Fruit fly (Drosophila melanogaster) whole organism, prepupa: ENCODE data around the gene CG12715.

Experiments
- CG10669 ChIP-seq: fragments of 200-800 bp; sonication (Bioruptor generic); optimal IDR thresholded peaks from 3 replicates; lab custom pipeline; 2018; ENCODE audit warnings: missing biosample characterization, mild to moderate bottlenecking, missing genetic modification characterization, moderate library complexity
- CG16779 ChIP-seq: fragments of 200-800 bp; sonication (Bioruptor generic); optimal IDR thresholded peaks from 3 replicates; lab custom pipeline; 2017; ENCODE audit warnings: missing biosample characterization, mild to moderate bottlenecking, missing genetic modification characterization
- CG3032 ChIP-seq: fragments of 200-800 bp; optimal IDR thresholded peaks from 2 replicates; lab custom pipeline; 2019; ENCODE audit warnings: missing biosample characterization, mild to moderate bottlenecking, missing genetic modification characterization, moderate library complexity
- CG31627 ChIP-seq: fragments of 200-800 bp; sonication (Bioruptor generic); optimal IDR thresholded peaks from 3 replicates; lab custom pipeline; 2016; ENCODE audit warnings: missing biosample characterization, missing genetic modification characterization
- CG34406 ChIP-seq: fragments of 200-800 bp; sonication (Bioruptor generic); optimal IDR thresholded peaks from 3 replicates; lab custom pipeline; 2016; ENCODE audit warnings: missing biosample characterization, missing genetic modification characterization
- CG3919 ChIP-seq: fragments of 200-800 bp; sonication (Bioruptor generic); optimal IDR thresholded peaks from 3 replicates; lab custom pipeline; 2016; ENCODE audit warnings: missing biosample characterization, missing genetic modification characterization
- CG4318 ChIP-seq: fragments of 200-800 bp; sonication (Bioruptor generic); optimal IDR thresholded peaks from 3 replicates; lab custom pipeline; 2017; ENCODE audit warnings: missing biosample characterization, mild to moderate bottlenecking, missing genetic modification characterization
- CG6792 ChIP-seq: fragments of 200-800 bp; sonication (Bioruptor generic); optimal IDR thresholded peaks from 3 replicates; lab custom pipeline; 2016; ENCODE audit warnings: missing biosample characterization, missing genetic modification characterization
- CG6854 ChIP-seq: fragments of 200-800 bp; sonication (Bioruptor generic); optimal IDR thresholded peaks from 2 replicates; lab custom pipeline; 2017; ENCODE audit warnings: missing biosample characterization, mild to moderate bottlenecking, missing genetic modification characterization
- CG7368 ChIP-seq: fragments of 200-800 bp; sonication (Bioruptor generic); optimal IDR thresholded peaks from 3 replicates; lab custom pipeline; 2016; ENCODE audit warnings: missing biosample characterization, missing genetic modification characterization
- CG8119 ChIP-seq: fragments of 200-800 bp; sonication (Bioruptor generic); IDR thresholded peaks from 3 replicates; pipeline ENCODE4 v1.3.6; 2022; ENCODE audit warnings: missing biosample characterization, missing genetic modification characterization
- CG8319 ChIP-seq: fragments of 200-800 bp; sonication (Bioruptor generic); optimal IDR thresholded peaks from 3 replicates; lab custom pipeline; 2016; ENCODE audit warnings: missing biosample characterization, missing genetic modification characterization
- CG8632 ChIP-seq: fragments of 200-800 bp; sonication (Bioruptor generic); optimal IDR thresholded peaks from 3 replicates; lab custom pipeline; 2016; ENCODE audit warnings: missing biosample characterization, missing genetic modification characterization
- Eip75B ChIP-seq: fragments of 200-800 bp; sonication (Bioruptor generic); optimal IDR thresholded peaks from 3 replicates; lab custom pipeline; 2016; ENCODE audit warnings: missing biosample characterization, missing genetic modification characterization
- Eip78C ChIP-seq: fragments of 200-800 bp; sonication (Bioruptor generic); peaks from one replicate; lab custom pipeline; 2016; ENCODE audit warnings: missing biosample characterization, missing genetic modification characterization
- Gug ChIP-seq: fragments of 200-800 bp; sonication (Bioruptor generic); IDR thresholded peaks from 2 replicates; pipeline ENCODE4 v1.3.6; 2022; ENCODE audit warnings: missing biosample characterization, missing genetic modification characterization
- Hr4 ChIP-seq: fragments of 200-800 bp; sonication (Bioruptor generic); optimal IDR thresholded peaks from 3 replicates; lab custom pipeline; 2016; ENCODE audit warnings: missing biosample characterization, missing genetic modification characterization
- Lpt ChIP-seq: fragments of 200-800 bp; sonication (Bioruptor generic); optimal IDR thresholded peaks from 3 replicates; lab custom pipeline; 2016; ENCODE audit warnings: missing biosample characterization, missing genetic modification characterization
- Met ChIP-seq: fragments of 200-800 bp; sonication (Bioruptor generic); optimal IDR thresholded peaks from 3 replicates; lab custom pipeline; 2016; ENCODE audit warnings: missing biosample characterization, missing genetic modification characterization
- OdsH ChIP-seq: fragments of 200-800 bp; sonication (Bioruptor generic); optimal IDR thresholded peaks from 3 replicates; lab custom pipeline; 2016; ENCODE audit warnings: missing biosample characterization, missing genetic modification characterization
- Sox15 ChIP-seq: fragments of 200-800 bp; sonication (Bioruptor generic); optimal IDR thresholded peaks from 3 replicates; lab custom pipeline; 2016; ENCODE audit warnings: missing biosample characterization, missing genetic modification characterization
- achi ChIP-seq: fragments of 200-800 bp; sonication (Bioruptor generic); optimal IDR thresholded peaks from 3 replicates; lab custom pipeline; 2016; ENCODE audit warnings: missing biosample characterization, missing genetic modification characterization
- cyc ChIP-seq: fragments of 200-800 bp; sonication (Bioruptor generic); optimal IDR thresholded peaks from 3 replicates; lab custom pipeline; 2016; ENCODE audit warnings: missing biosample characterization, missing genetic modification characterization
- dac ChIP-seq: fragments of 200-800 bp; sonication (Bioruptor generic); optimal IDR thresholded peaks from 2 replicates; lab custom pipeline; 2017; ENCODE audit warnings: missing biosample characterization, mild to moderate bottlenecking, missing genetic modification characterization
- dsx ChIP-seq: fragments of 200-800 bp; optimal IDR thresholded peaks from 3 replicates; lab custom pipeline; 2019; ENCODE audit warnings: missing biosample characterization, mild to moderate bottlenecking, missing genetic modification characterization, moderate library complexity; ENCODE audit not compliant: poor library complexity, severe bottlenecking
- esn ChIP-seq: fragments of 200-800 bp; sonication (Bioruptor generic); optimal IDR thresholded peaks from 2 replicates; lab custom pipeline; 2016; ENCODE audit warnings: missing biosample characterization, mild to moderate bottlenecking, missing genetic modification characterization, moderate library complexity
- lz ChIP-seq: fragments of 200-800 bp; sonication (Bioruptor generic); optimal IDR thresholded peaks from 3 replicates; lab custom pipeline; 2016; ENCODE audit warnings: missing biosample characterization, missing genetic modification characterization
- net ChIP-seq: fragments of 200-800 bp; sonication (Bioruptor generic); optimal IDR thresholded peaks from 3 replicates; lab custom pipeline; 2016; ENCODE audit warnings: missing biosample characterization, missing genetic modification characterization
- spab ChIP-seq: fragments of 200-800 bp; sonication (Bioruptor generic); optimal IDR thresholded peaks from 2 replicates; lab custom pipeline; 2017; ENCODE audit warnings: missing biosample characterization, mild to moderate bottlenecking, missing genetic modification characterization, missing genetic modification reagents
- ss ChIP-seq, 2 experiments: fragments of 200-800 bp; sonication (Bioruptor generic); optimal IDR thresholded peaks; 2 replicates in 1 of 2; 3 replicates in 1 of 2; lab custom pipeline; 2017 to 2018; ENCODE audit warnings: mild to moderate bottlenecking in 2 of 2, missing biosample characterization in 2 of 2, missing genetic modification characterization in 2 of 2, moderate library complexity in 1 of 2
- svp ChIP-seq: fragments of 200-800 bp; sonication (Bioruptor generic); peaks from one replicate; lab custom pipeline; 2016; ENCODE audit warnings: missing biosample characterization, missing genetic modification characterization
- topi ChIP-seq: fragments of 200-800 bp; sonication (Bioruptor generic); optimal IDR thresholded peaks from 3 replicates; lab custom pipeline; 2016; ENCODE audit warnings: missing biosample characterization, missing genetic modification characterization
- vri ChIP-seq: fragments of 200-800 bp; sonication (Bioruptor generic); optimal IDR thresholded peaks from 3 replicates; lab custom pipeline; 2016; ENCODE audit warnings: missing biosample characterization, mild to moderate bottlenecking, missing genetic modification characterization

Gene CG12715

dm6 chrX:13087333-13087828, 32.3 kb upstream of the CG12715 start (continued):
- TF ChIP-seq cyc (GFP tag; lab: Kevin White, UChicago), result no peak
- peak; percentile 45 for TF ChIP-seq CG6854 (GFP tag; lab: Kevin White, UChicago)
- no peak for TF ChIP-seq net (GFP tag; lab: Kevin White, UChicago)
- no peak for TF ChIP-seq CG8319 (GFP tag; lab: Kevin White, UChicago)
- TF ChIP-seq vri (GFP tag; lab: Kevin White, UChicago), result no peak
- no peak for TF ChIP-seq spab (GFP tag; lab: Kevin White, UChicago)
- no peak for TF ChIP-seq svp (GFP tag; lab: Kevin White, UChicago)
- TF ChIP-seq lz (GFP tag; lab: Kevin White, UChicago), result peak; percentile 29
- TF ChIP-seq Lpt, result no peak
- TF ChIP-seq Met, result no peak
- no peak for TF ChIP-seq topi (GFP tag; lab: Kevin White, UChicago)
- no peak for TF ChIP-seq ss (GFP tag; optimal IDR thresholded peaks at IDR 0.05; lab: Kevin White, UChicago)
- no peak for TF ChIP-seq Sox15 (GFP tag; lab: Kevin White, UChicago)
- TF ChIP-seq, all 60 proteins: peak for 9

DNA sequence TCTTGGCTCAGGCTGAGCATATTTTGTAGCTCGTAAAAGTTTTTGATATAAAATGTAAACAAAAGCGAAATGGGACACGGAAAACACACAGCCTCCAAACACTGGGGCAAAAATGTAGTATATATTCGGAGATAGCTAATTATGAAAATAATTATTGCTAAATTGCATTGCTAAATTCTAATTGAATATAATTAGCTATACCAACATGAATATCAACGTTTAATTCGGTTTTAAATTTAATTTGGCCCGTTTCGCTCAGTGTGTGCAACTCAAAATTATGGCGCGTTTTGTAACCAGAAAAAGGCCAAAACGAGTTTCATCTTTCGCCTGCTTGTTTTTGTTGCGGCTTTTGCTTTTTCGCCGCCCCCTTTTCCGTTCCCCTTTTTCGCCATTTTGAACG, 31.4 kb downstream of the CG12715 start:
- TF ChIP-seq dac (no peak), Eip78C (GFP tag; lab: Kevin White, UChicago) (peak; percentile 69), CG8319 (GFP tag; lab: Kevin White, UChicago) (no peak), dsx (GFP tag; lab: Kevin White, UChicago) (no peak)
- TF ChIP-seq, all 60 proteins: peak for 1

DNA sequence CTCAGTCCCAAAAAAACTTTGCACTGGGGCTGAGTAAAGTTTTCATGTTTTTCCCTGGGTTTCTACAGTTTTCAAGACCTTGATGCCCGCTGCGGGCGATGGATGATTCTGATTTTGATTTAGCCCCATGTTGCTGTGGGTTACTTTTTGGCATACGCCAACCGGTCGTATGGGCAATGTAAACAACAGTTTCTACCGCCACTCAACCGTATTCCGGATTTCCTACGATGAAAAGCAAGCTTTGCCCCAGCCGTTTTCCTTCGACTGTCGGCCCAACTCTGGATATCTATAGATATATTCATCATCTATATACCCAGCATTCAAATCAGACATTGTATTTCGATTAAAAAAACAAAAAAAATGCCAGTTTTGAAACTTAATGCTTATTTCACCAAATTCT, 33.2 kb downstream of the CG12715 start, which contains the start of gene CG2209:
TSS of gene CG2209 (plus strand) at position 301 of the 400 bp plus-strand sequence.
- TF ChIP-seq CG31627 (GFP tag; lab: Kevin White, UChicago), result no peak
- no peak for TF ChIP-seq esn (GFP tag; lab: Kevin White, UChicago)
- no peak for TF ChIP-seq CG34406 (GFP tag; lab: Kevin White, UChicago)
- no peak for TF ChIP-seq CG8319 (GFP tag; lab: Kevin White, UChicago)
- TF ChIP-seq, all 60 proteins: peak for 0

DNA sequence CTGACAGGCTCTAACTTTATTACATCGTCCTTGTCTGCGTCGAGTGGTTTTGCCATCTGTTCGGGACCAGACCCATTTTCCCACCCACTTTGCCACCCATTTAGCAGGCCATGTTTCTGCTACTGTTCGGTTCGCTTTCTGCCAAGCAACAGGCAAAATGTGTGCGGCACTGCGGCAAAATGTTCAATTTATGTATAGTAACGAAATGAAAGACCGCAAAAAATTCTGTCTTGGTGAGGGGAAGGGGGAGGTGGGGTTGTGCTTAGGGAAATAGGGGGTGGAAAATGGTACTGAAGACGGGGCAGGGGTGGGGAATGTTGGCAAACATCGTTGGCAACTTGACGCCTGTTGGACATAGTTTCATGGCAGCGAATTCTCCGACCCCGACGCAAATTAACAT, 42.8 kb downstream of the CG12715 start:
- TF ChIP-seq CG6854 (GFP tag; lab: Kevin White, UChicago) (no peak), CG8632 (GFP tag; lab: Kevin White, UChicago) (no peak), svp (GFP tag; lab: Kevin White, UChicago) (no peak), Lpt (no peak), CG7368 (GFP tag; lab: Kevin White, UChicago) (no peak), CG8119 (GFP tag; lab: Robert Waterston, UW) (no peak)
- TF ChIP-seq, all 60 proteins: peak for 0

DNA sequence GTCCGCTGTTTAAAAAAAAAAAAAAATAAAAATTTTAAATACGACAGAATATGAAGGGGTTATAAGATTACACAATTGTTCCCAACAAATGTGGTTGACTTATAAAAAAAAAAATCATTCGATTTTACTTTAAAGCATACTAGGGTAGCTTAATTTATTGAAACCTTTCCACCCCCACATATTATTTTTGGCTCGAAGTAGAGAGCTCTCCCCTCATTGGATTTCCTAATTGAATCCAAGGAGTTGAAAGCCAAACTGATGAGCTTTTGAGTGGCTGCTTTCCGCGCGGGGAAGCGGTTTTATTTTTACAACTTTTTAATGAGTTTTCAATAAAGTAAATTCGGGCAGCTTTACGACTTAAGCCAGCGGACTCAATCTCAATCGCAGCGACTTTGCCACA, 50.3 kb downstream of the CG12715 start, which contains the start of gene CG15719:
TSS of gene CG15719 (minus strand) at position 101 of the 400 bp plus-strand sequence.
- no peak for TF ChIP-seq Sox15 (GFP tag; lab: Kevin White, UChicago)
- TF ChIP-seq Eip75B, result no peak
- no peak for TF ChIP-seq dac
- no peak for TF ChIP-seq achi (GFP tag; lab: Kevin White, UChicago)
- no peak for TF ChIP-seq CG16779 (tag; lab: Kevin White, UChicago)
- TF ChIP-seq svp (GFP tag; lab: Kevin White, UChicago), result no peak
- TF ChIP-seq CG3919 (GFP tag; lab: Kevin White, UChicago), result no peak
- TF ChIP-seq CG4318 (GFP tag; lab: Kevin White, UChicago), result no peak
- TF ChIP-seq Lpt, result no peak
- no peak for TF ChIP-seq CG31627 (GFP tag; lab: Kevin White, UChicago)
- TF ChIP-seq dsx (GFP tag; lab: Kevin White, UChicago), result no peak
- TF ChIP-seq Gug, result no peak
- TF ChIP-seq CG3032, result no peak
- TF ChIP-seq lz (GFP tag; lab: Kevin White, UChicago), result no peak
- no peak for TF ChIP-seq CG6792
- no peak for TF ChIP-seq CG10669 (GFP tag; lab: Kevin White, UChicago)
- TF ChIP-seq Hr4 (GFP tag; lab: Kevin White, UChicago), result no peak
- TF ChIP-seq OdsH (GFP tag; lab: Kevin White, UChicago), result no peak
